Worm (Caenorhabditis elegans) whole organism, L1 larva: ENCODE data around the gene rom-2.

Experiments used
- C34B4.2 ChIP-seq: sonication (generic microtip); optimal IDR thresholded peaks from 2 replicates; lab custom pipeline; 2017; ENCODE audit warnings: mild to moderate bottlenecking, missing genetic modification characterization, missing compliant biosample characterization
- ceh-63 ChIP-seq: fragments of 200-800 bp; sonication (Bioruptor generic); optimal IDR thresholded peaks from 2 replicates; lab custom pipeline; 2018; ENCODE audit warnings: mild to moderate bottlenecking, missing genetic modification characterization, missing compliant biosample characterization
- ceh-82 ChIP-seq, 3 experiments: fragments of 150-350 bp in 1 of 3; sonication (generic microtip) in 2 of 3; optimal IDR thresholded peaks; 2 replicates each; lab custom pipeline; 2014 to 2017; ENCODE audit warnings: missing biosample characterization in 3 of 3, missing genetic modification characterization in 3 of 3
- egl-27 ChIP-seq, 2 experiments: fragments of 150-350 bp in 1 of 2; sonication (generic microtip); optimal IDR thresholded peaks; 3 replicates each; lab custom pipeline; 2017 to 2018; ENCODE audit warnings: missing biosample characterization in 2 of 2, missing genetic modification characterization in 2 of 2, missing genetic modification reagents in 2 of 2
- elt-2 ChIP-seq: sonication (generic microtip); optimal IDR thresholded peaks from 2 replicates; lab custom pipeline; 2016; ENCODE audit warnings: missing genetic modification characterization, mild to moderate bottlenecking, inconsistent platforms, missing compliant biosample characterization, missing genetic modification reagents
- fos-1 ChIP-seq: fragments of 150-350 bp; optimal IDR thresholded peaks from 2 replicates; lab custom pipeline; 2014; ENCODE audit warnings: missing biosample characterization, missing genetic modification characterization
- grh-1 ChIP-seq: fragments of 200-800 bp; sonication (Bioruptor generic); IDR thresholded peaks from 2 replicates; pipeline ENCODE4 v1.3.6; 2022; ENCODE audit warnings: missing genetic modification reagents, missing genetic modification characterization, missing compliant biosample characterization
- lin-39 ChIP-seq: fragments of 150-350 bp; optimal IDR thresholded peaks from 2 replicates; lab custom pipeline; 2014; ENCODE audit warnings: missing biosample characterization, missing genetic modification reagents, missing genetic modification characterization
- mab-9 ChIP-seq: fragments of 200-800 bp; sonication (Bioruptor generic); IDR thresholded peaks from 2 replicates; pipeline ENCODE4 v1.3.6; 2022; ENCODE audit warnings: missing genetic modification reagents, missing genetic modification characterization, missing compliant biosample characterization
- nhr-11 ChIP-seq: fragments of 150-350 bp; optimal IDR thresholded peaks from 2 replicates; lab custom pipeline; 2014; ENCODE audit warnings: missing biosample characterization, missing genetic modification characterization
- skn-1 ChIP-seq: fragments of 150-350 bp; optimal IDR thresholded peaks from 2 replicates; lab custom pipeline; 2014; ENCODE audit warnings: missing biosample characterization, missing genetic modification characterization
- snpc-4 ChIP-seq: fragments of 150-350 bp; optimal IDR thresholded peaks from 2 replicates; lab custom pipeline; 2014; ENCODE audit warnings: missing biosample characterization, missing genetic modification characterization
- ztf-11 ChIP-seq, 2 experiments: sonication (generic microtip); optimal IDR thresholded peaks; 2 replicates each; lab custom pipeline; 2016 to 2017; ENCODE audit warnings: missing genetic modification characterization in 2 of 2, missing biosample characterization in 1 of 2, missing compliant biosample characterization in 1 of 2
- ztf-4 ChIP-seq: fragments of 150-350 bp; optimal IDR thresholded peaks from 2 replicates; lab custom pipeline; 2014; ENCODE audit warnings: missing biosample characterization, missing genetic modification characterization

ce11 chrIII:9564410-9564809, 31.1 kb downstream of the rom-2 start, which contains the start of gene C48B4.10:
- TF ChIP-seq skn-1 (tag; lab: Kevin White, UChicago) (no peak), fos-1 (no peak), ceh-63 (GFP tag; lab: Kevin White, UChicago) (no peak), snpc-4 (tag; lab: Kevin White, UChicago) (no peak), nhr-11 (no peak), mab-9 (no peak), ztf-11 (tag; optimal IDR thresholded peaks at IDR 0.05; lab: Kevin White, UChicago) (no peak), grh-1 (GFP tag; lab: Robert Waterston, UW) (no peak), C34B4.2 (tag; lab: Kevin White, UChicago) (no peak), lin-39 (tag; lab: Kevin White, UChicago) (no peak), ceh-82 (tag; optimal IDR thresholded peaks at IDR 0.05; lab: Kevin White, UChicago) (no peak), elt-2 (tag; lab: Kevin White, UChicago) (no peak), egl-27 (tag; optimal IDR thresholded peaks at IDR 0.05; lab: Kevin White, UChicago) (no peak), ztf-4 (tag; lab: Kevin White, UChicago) (no peak)
